Fruit fly (Drosophila melanogaster): ENCODE data around the gene Pp1-13C.

DNA sequence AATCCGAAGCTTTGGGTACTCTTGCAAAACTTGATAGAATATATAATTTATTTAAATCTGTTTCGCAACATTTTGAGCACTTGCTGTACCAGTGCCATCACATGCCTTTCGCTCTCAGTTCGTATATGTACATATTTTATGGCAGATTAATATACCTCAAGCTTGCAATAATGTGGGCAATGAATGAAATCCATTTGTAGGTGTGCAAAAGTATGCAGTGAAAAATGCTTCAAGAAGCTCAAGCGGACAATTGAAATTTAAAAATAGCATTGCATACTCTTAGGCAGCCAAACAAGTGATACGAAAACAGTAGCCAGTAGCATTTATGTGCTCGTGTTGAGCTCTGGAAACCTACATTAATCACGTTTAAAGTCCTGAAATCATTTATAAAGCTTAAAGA, 41.0 kb upstream of the Pp1-13C start:
- TF ChIP-seq Hr96 (GFP tag; optimal IDR thresholded peaks at IDR 0.05) (no peak), CG33017 (tag; optimal IDR thresholded peaks at IDR 0.05) (no peak), pad (GFP tag; optimal IDR thresholded peaks at IDR 0.05) (no peak), CG7101 (tag; optimal IDR thresholded peaks at IDR 0.05) (no peak), kay (GFP tag; ENCODE audit: borderline replicate concordance) (no peak)
